Fruit fly (Drosophila melanogaster) whole organism, embryonic: Measurements from ENCODE around the gene CG42764.

ENCODE experiments used
- Blimp-1 ChIP-seq: fragments of 200-800 bp; sonication (Bioruptor generic); optimal IDR thresholded peaks from 3 replicates; lab custom pipeline; 2018; ENCODE audit warnings: missing biosample characterization, missing genetic modification characterization, mild to moderate bottlenecking, moderate library complexity, missing genetic modification reagents
- CG12219 ChIP-seq: fragments of 200-800 bp; sonication (Bioruptor generic); optimal IDR thresholded peaks from 3 replicates; lab custom pipeline; 2018; ENCODE audit warnings: missing biosample characterization, mild to moderate bottlenecking, missing genetic modification characterization
- CG12659 ChIP-seq: fragments of 200-800 bp; sonication (Bioruptor generic); optimal IDR thresholded peaks from 3 replicates; lab custom pipeline; 2017; ENCODE audit warnings: mild to moderate bottlenecking, missing biosample characterization, missing genetic modification reagents, missing genetic modification characterization
- CG15514 ChIP-seq: fragments of 200-800 bp; sonication (Bioruptor generic); optimal IDR thresholded peaks from 3 replicates; lab custom pipeline; 2017; ENCODE audit warnings: missing biosample characterization, missing genetic modification characterization, mild to moderate bottlenecking, moderate library complexity, missing genetic modification reagents
- CG15601 ChIP-seq: fragments of 200-800 bp; sonication (Bioruptor generic); optimal IDR thresholded peaks from 3 replicates; lab custom pipeline; 2019; ENCODE audit warnings: missing biosample characterization, mild to moderate bottlenecking, missing genetic modification characterization, moderate library complexity
- CG17186 ChIP-seq: fragments of 200-800 bp; sonication (Bioruptor generic); optimal IDR thresholded peaks from 3 replicates; lab custom pipeline; 2017; ENCODE audit warnings: missing biosample characterization, missing genetic modification reagents, missing genetic modification characterization
- CG18599 ChIP-seq: fragments of 200-800 bp; sonication (Bioruptor generic); optimal IDR thresholded peaks from 3 replicates; lab custom pipeline; 2017; ENCODE audit warnings: missing biosample characterization, missing genetic modification characterization, mild to moderate bottlenecking, moderate library complexity, missing genetic modification reagents
- CG2120 ChIP-seq: fragments of 200-800 bp; sonication (Bioruptor generic); optimal IDR thresholded peaks from 3 replicates; lab custom pipeline; 2016; ENCODE audit warnings: missing biosample characterization, missing genetic modification characterization
- CG30403 ChIP-seq: fragments of 200-800 bp; sonication (Bioruptor generic); optimal IDR thresholded peaks from 3 replicates; lab custom pipeline; 2016; ENCODE audit warnings: missing biosample characterization, missing genetic modification characterization
- CG31224 ChIP-seq: fragments of 200-800 bp; sonication (Bioruptor generic); IDR thresholded peaks from 2 replicates; pipeline ENCODE4 v1.3.6; 2022; ENCODE audit warnings: missing biosample characterization, missing genetic modification characterization
- CG31365 ChIP-seq: fragments of 200-800 bp; sonication (Bioruptor generic); optimal IDR thresholded peaks from 2 replicates; lab custom pipeline; 2018; ENCODE audit warnings: missing biosample characterization, mild to moderate bottlenecking, missing genetic modification characterization
- CG34224 ChIP-seq: fragments of 200-800 bp; sonication (Bioruptor generic); IDR thresholded peaks from 3 replicates; pipeline ENCODE4 v1.3.6; 2022; ENCODE audit warnings: missing biosample characterization, missing genetic modification characterization; ENCODE audit not compliant: partially characterized antibody
- CG42726 ChIP-seq: fragments of 200-800 bp; sonication (Bioruptor generic); IDR thresholded peaks from 2 replicates; pipeline ENCODE4 v1.3.6; 2022; ENCODE audit warnings: missing biosample characterization, missing genetic modification characterization; ENCODE audit not compliant: partially characterized antibody
- CG6791 ChIP-seq: fragments of 200-800 bp; sonication (Bioruptor generic); IDR thresholded peaks from 3 replicates; pipeline ENCODE4 v1.3.6; 2022; ENCODE audit warnings: missing biosample characterization, missing genetic modification characterization; ENCODE audit not compliant: partially characterized antibody
- CG7271 ChIP-seq: fragments of 200-800 bp; sonication (Bioruptor generic); optimal IDR thresholded peaks from 2 replicates; lab custom pipeline; 2018; ENCODE audit warnings: missing biosample characterization, mild to moderate bottlenecking, missing genetic modification characterization, moderate library complexity
- CG7987 ChIP-seq: fragments of 200-800 bp; sonication (Bioruptor generic); optimal IDR thresholded peaks from 2 replicates; lab custom pipeline; 2018; ENCODE audit warnings: missing biosample characterization, mild to moderate bottlenecking, missing genetic modification characterization, moderate library complexity
- CG8765 ChIP-seq: fragments of 200-800 bp; sonication (Bioruptor generic); IDR thresholded peaks from 2 replicates; pipeline ENCODE4 v1.3.6; 2022; ENCODE audit warnings: missing biosample characterization, missing genetic modification characterization
- CG9215 ChIP-seq: fragments of 200-800 bp; sonication (Bioruptor generic); IDR thresholded peaks from 2 replicates; pipeline ENCODE4 v1.3.6; 2022; ENCODE audit warnings: missing biosample characterization, missing genetic modification characterization
- CG9817 ChIP-seq: fragments of 200-800 bp; sonication (Bioruptor generic); optimal IDR thresholded peaks from 2 replicates; lab custom pipeline; 2018; ENCODE audit warnings: missing biosample characterization, mild to moderate bottlenecking, missing genetic modification characterization, moderate library complexity
- CHES-1-like ChIP-seq: fragments of 200-800 bp; sonication (Bioruptor generic); optimal IDR thresholded peaks from 2 replicates; lab custom pipeline; 2016; ENCODE audit warnings: missing biosample characterization, missing genetic modification characterization
- Dad ChIP-seq: fragments of 200-800 bp; sonication (Bioruptor generic); optimal IDR thresholded peaks from 3 replicates; lab custom pipeline; 2016; ENCODE audit warnings: missing biosample characterization, missing genetic modification characterization
- Eip74EF ChIP-seq, 2 experiments: fragments of 200-800 bp in 1 of 2; fragments of >200 bp in 1 of 2; sonication (Bioruptor generic) in 1 of 2; optimal IDR thresholded peaks; 2 replicates each; lab custom pipeline; 2017 to 2019; ENCODE audit warnings: missing biosample characterization in 2 of 2, missing genetic modification characterization in 2 of 2, mild to moderate bottlenecking in 1 of 2, moderate library complexity in 1 of 2
- Ets65A ChIP-seq: fragments of 200-800 bp; sonication (Bioruptor generic); peaks from one replicate; lab custom pipeline; 2016; ENCODE audit warnings: missing biosample characterization, missing genetic modification characterization
- Fer3 ChIP-seq: fragments of 200-800 bp; sonication (Bioruptor generic); optimal IDR thresholded peaks from 2 replicates; lab custom pipeline; 2018; ENCODE audit warnings: missing biosample characterization, mild to moderate bottlenecking, missing genetic modification characterization, moderate library complexity
- Gug ChIP-seq: fragments of 200-800 bp; sonication (Bioruptor generic); IDR thresholded peaks from 4 replicates; pipeline ENCODE4 v1.3.6; 2022; ENCODE audit warnings: missing biosample characterization, missing genetic modification characterization
- HLH4C ChIP-seq: fragments of 200-800 bp; sonication (Bioruptor generic); IDR thresholded peaks from 3 replicates; pipeline ENCODE4 v1.3.6; 2022; ENCODE audit warnings: missing biosample characterization, missing genetic modification characterization; ENCODE audit not compliant: partially characterized antibody
- Hr51 ChIP-seq, 2 experiments: fragments of 200-800 bp; sonication (Bioruptor generic); optimal IDR thresholded peaks; 2 replicates in 1 of 2; 3 replicates in 1 of 2; lab custom pipeline; 2016 to 2018; ENCODE audit warnings: missing biosample characterization in 2 of 2, missing genetic modification characterization in 2 of 2, mild to moderate bottlenecking in 1 of 2, moderate library complexity in 1 of 2
- MBD-R2 ChIP-seq: fragments of 200-800 bp; sonication (Bioruptor generic); IDR thresholded peaks from 2 replicates; pipeline ENCODE4 v1.3.6; 2022; ENCODE audit warnings: missing biosample characterization, missing genetic modification characterization
- NC2β ChIP-seq: fragments of 200-800 bp; sonication (Bioruptor generic); optimal IDR thresholded peaks from 2 replicates; lab custom pipeline; 2016; ENCODE audit warnings: missing biosample characterization, missing genetic modification characterization
- Sin3A ChIP-seq: fragments of >200 bp; optimal IDR thresholded peaks from 2 replicates; lab custom pipeline; 2018
- Sry-δ ChIP-seq: fragments of 200-800 bp; sonication (Bioruptor generic); optimal IDR thresholded peaks from 2 replicates; lab custom pipeline; 2016; ENCODE audit warnings: missing biosample characterization, missing genetic modification characterization
- ab ChIP-seq: fragments of 200-800 bp; sonication (Bioruptor generic); optimal IDR thresholded peaks from 2 replicates; lab custom pipeline; 2016; ENCODE audit warnings: missing biosample characterization, missing genetic modification characterization
- az2 ChIP-seq: fragments of 200-800 bp; sonication (Bioruptor generic); optimal IDR thresholded peaks from 3 replicates; lab custom pipeline; 2016; ENCODE audit warnings: missing biosample characterization, missing genetic modification characterization
- bbx ChIP-seq: fragments of 200-800 bp; sonication (Bioruptor generic); IDR thresholded peaks from 2 replicates; pipeline ENCODE4 v1.3.6; 2022; ENCODE audit warnings: missing biosample characterization, missing genetic modification characterization; ENCODE audit not compliant: partially characterized antibody
- chif ChIP-seq, 2 experiments: fragments of 200-800 bp; sonication (Bioruptor generic); optimal IDR thresholded peaks; 3 replicates each; lab custom pipeline; 2016; ENCODE audit warnings: missing biosample characterization in 2 of 2, missing genetic modification characterization in 2 of 2
- ci ChIP-seq: fragments of 200-800 bp; sonication (Bioruptor generic); IDR thresholded peaks from 3 replicates; pipeline ENCODE4 v1.3.6; 2022; ENCODE audit warnings: missing biosample characterization, missing genetic modification characterization
- crp ChIP-seq, 2 experiments: fragments of 200-800 bp; sonication (Bioruptor generic); optimal IDR thresholded peaks; 2 replicates in 1 of 2; 3 replicates in 1 of 2; lab custom pipeline; 2017; ENCODE audit warnings: missing biosample characterization in 2 of 2, missing genetic modification characterization in 2 of 2, mild to moderate bottlenecking in 1 of 2, moderate library complexity in 1 of 2
- dan ChIP-seq: fragments of 200-800 bp; sonication (Bioruptor generic); IDR thresholded peaks from 2 replicates; pipeline ENCODE4 v1.3.6; 2022; ENCODE audit warnings: missing biosample characterization, missing genetic modification characterization
- dimm ChIP-seq: fragments of 200-800 bp; sonication (Bioruptor generic); IDR thresholded peaks from 2 replicates; pipeline ENCODE4 v1.3.6; 2022; ENCODE audit warnings: missing biosample characterization, missing genetic modification characterization
- fd102C ChIP-seq: fragments of 200-800 bp; sonication (Bioruptor generic); optimal IDR thresholded peaks from 2 replicates; lab custom pipeline; 2018; ENCODE audit warnings: missing biosample characterization, mild to moderate bottlenecking, missing genetic modification characterization, moderate library complexity
- gcm ChIP-seq: fragments of 200-800 bp; sonication (Bioruptor generic); optimal IDR thresholded peaks from 2 replicates; lab custom pipeline; 2019; ENCODE audit warnings: missing biosample characterization, mild to moderate bottlenecking, missing genetic modification characterization, moderate library complexity
- gfzf ChIP-seq: fragments of 200-800 bp; sonication (Bioruptor generic); optimal IDR thresholded peaks from 2 replicates; lab custom pipeline; 2016; ENCODE audit warnings: missing biosample characterization, mild to moderate bottlenecking, missing genetic modification characterization, moderate library complexity
- ham ChIP-seq: fragments of 200-800 bp; sonication (Bioruptor generic); IDR thresholded peaks from 2 replicates; pipeline ENCODE4 v1.3.6; 2022; ENCODE audit warnings: missing biosample characterization, missing genetic modification characterization
- ken ChIP-seq: fragments of 200-800 bp; sonication (Bioruptor generic); IDR thresholded peaks from 3 replicates; pipeline ENCODE4 v1.3.6; 2022; ENCODE audit warnings: missing biosample characterization, missing genetic modification characterization
- psq ChIP-seq: fragments of 200-800 bp; sonication (Bioruptor generic); optimal IDR thresholded peaks from 2 replicates; lab custom pipeline; 2017; ENCODE audit warnings: missing biosample characterization, missing genetic modification characterization
- schlank ChIP-seq: fragments of 200-800 bp; sonication (Bioruptor generic); optimal IDR thresholded peaks from 2 replicates; lab custom pipeline; 2018; ENCODE audit warnings: missing biosample characterization, mild to moderate bottlenecking, missing genetic modification characterization
- sisA ChIP-seq: fragments of 200-800 bp; sonication (Bioruptor generic); IDR thresholded peaks from 2 replicates; pipeline ENCODE4 v1.3.6; 2022; ENCODE audit warnings: missing biosample characterization, missing genetic modification characterization
- zen ChIP-seq: fragments of 200-800 bp; sonication (Bioruptor generic); optimal IDR thresholded peaks from 3 replicates; lab custom pipeline; 2018; ENCODE audit warnings: missing biosample characterization, mild to moderate bottlenecking, missing genetic modification characterization, moderate library complexity
- zen2 ChIP-seq: fragments of 200-800 bp; sonication (Bioruptor generic); IDR thresholded peaks from 3 replicates; pipeline ENCODE4 v1.3.6; 2022; ENCODE audit warnings: missing biosample characterization, missing genetic modification characterization; ENCODE audit not compliant: partially characterized antibody
- zfh2 ChIP-seq: fragments of 200-800 bp; sonication (Bioruptor generic); optimal IDR thresholded peaks from 2 replicates; lab custom pipeline; 2016; ENCODE audit warnings: missing biosample characterization, missing genetic modification characterization

The CG42764 gene

dm6 chr3L:20432297-20432696 is 33.5 kb downstream of the CG42764 start, which contains the start of the genes Las and Psn (continued):
- TF ChIP-seq Gug (GFP tag; lab: Robert Waterston, UW), result no peak
- TF ChIP-seq Hr51 (GFP tag; optimal IDR thresholded peaks at IDR 0.05; lab: Kevin White, UChicago), result no peak
- peak; percentile 27 for TF ChIP-seq zfh2
- no peak for TF ChIP-seq CG7271 (tag; lab: Kevin White, UChicago)
- TF ChIP-seq sisA (GFP tag; lab: Robert Waterston, UW), result no peak
- TF ChIP-seq gfzf (GFP tag; lab: Kevin White, UChicago), result peak; percentile 84
- no peak for TF ChIP-seq psq (GFP tag; lab: Kevin White, UChicago)
- TF ChIP-seq schlank (tag; lab: Kevin White, UChicago), result no peak
- TF ChIP-seq ab (GFP tag; lab: Kevin White, UChicago), result no peak
- TF ChIP-seq Eip74EF (GFP tag; optimal IDR thresholded peaks at IDR 0.05; lab: Kevin White, UChicago), result no peak
- no peak for TF ChIP-seq chif (GFP tag; optimal IDR thresholded peaks at IDR 0.05; lab: Kevin White, UChicago)
- TF ChIP-seq CG31365 (tag; lab: Kevin White, UChicago), result no peak
- TF ChIP-seq ken, result no peak
- TF ChIP-seq zen, result no peak
- TF ChIP-seq CG12219 (GFP tag; lab: Kevin White, UChicago), result no peak
- TF ChIP-seq Blimp-1, result no peak
- TF ChIP-seq fd102C (GFP tag; lab: Kevin White, UChicago), result no peak
- no peak for TF ChIP-seq CG9817 (tag; lab: Kevin White, UChicago)
- TF ChIP-seq zen2, result no peak; the same call in 2 of the 3 replicates
- TF ChIP-seq CG12659 (GFP tag; lab: Kevin White, UChicago), result peak; percentile 56
- TF ChIP-seq Dad (GFP tag; lab: Kevin White, UChicago), result no peak
- no peak for TF ChIP-seq az2 (GFP tag; lab: Kevin White, UChicago)
- TF ChIP-seq Sry-δ, result peak; percentile 89
- peak; percentile 48 for TF ChIP-seq CHES-1-like
- TF ChIP-seq dimm, result no peak
- no peak for TF ChIP-seq CG30403 (GFP tag; lab: Kevin White, UChicago)
- no peak for TF ChIP-seq Fer3
- TF ChIP-seq dan (GFP tag; lab: Robert Waterston, UW), result no peak
- peak; percentile 60 to 93 for TF ChIP-seq crp (GFP tag; optimal IDR thresholded peaks at IDR 0.05; lab: Kevin White, UChicago)
- peak; percentile 60 for TF ChIP-seq MBD-R2
- no peak for TF ChIP-seq gcm (GFP tag; lab: Kevin White, UChicago)
- no peak for TF ChIP-seq CG8765 (GFP tag; lab: Robert Waterston, UW)
- 0 out of 2 replicates have a peak, but pooled peaks have one; percentile 16 for TF ChIP-seq bbx (GFP tag; lab: Robert Waterston, UW)
- TF ChIP-seq CG7987 (GFP tag; lab: Kevin White, UChicago), result no peak
- peak; percentile 62 for TF ChIP-seq CG34224 (GFP tag; lab: Robert Waterston, UW)
- TF ChIP-seq Sin3A (lab: Kevin White, UChicago), result peak; percentile 73
- peak; percentile 64 for TF ChIP-seq Ets65A (GFP tag; lab: Kevin White, UChicago)
- TF ChIP-seq CG42726, result no peak
- TF ChIP-seq ci (GFP tag; lab: Robert Waterston, UW), result no peak
- TF ChIP-seq CG9215, result no peak
- TF ChIP-seq NC2β, result peak; percentile 25
- TF ChIP-seq CG6791 (GFP tag; lab: Robert Waterston, UW), result 0 out of 3 replicates have a peak, but pooled peaks have one; percentile 45
- TF ChIP-seq ham (GFP tag; lab: Robert Waterston, UW), result no peak
- peak; percentile 66 for TF ChIP-seq HLH4C (GFP tag; lab: Robert Waterston, UW)
- TF ChIP-seq CG17186 (GFP tag; lab: Kevin White, UChicago), result peak; percentile 62
- no peak for TF ChIP-seq CG31224 (GFP tag; lab: Robert Waterston, UW)
- peak; percentile 20 for TF ChIP-seq CG15514
- no peak for TF ChIP-seq CG18599 (GFP tag; lab: Kevin White, UChicago)
- no peak for TF ChIP-seq CG15601 (tag; lab: Kevin White, UChicago)
- TF ChIP-seq CG2120 (GFP tag; lab: Kevin White, UChicago), result peak; percentile 52
